Fruit fly (Drosophila melanogaster): Measurements from ENCODE around the gene CG34328.

CG34328 gene

dm6 chrX:18366851-18367649 lies 32.8 kb downstream of the CG34328 start (continued):
- TF ChIP-seq tgo (GFP tag; IDR thresholded peaks at IDR 0.05) (peak; percentile 83), oc (tag; optimal IDR thresholded peaks at IDR 0.05) (peak; percentile 50), CG13123 (GFP tag; optimal IDR thresholded peaks at IDR 0.05) (no peak), CG18476 (GFP tag; optimal IDR thresholded peaks at IDR 0.05) (peak; percentile 48), CG14014 (GFP tag; IDR thresholded peaks at IDR 0.05) (peak; percentile 91), CG8388 (GFP tag; optimal IDR thresholded peaks at IDR 0.05) (peak; percentile 37), Blimp-1 (GFP tag; optimal IDR thresholded peaks at IDR 0.05) (peak; percentile 55), Mrtf (GFP tag; IDR thresholded peaks at IDR 0.05) (peak; percentile 77; the same call in 2 of the 3 replicates), CG13296 (GFP tag; optimal IDR thresholded peaks at IDR 0.05) (peak; percentile 86), CG30431 (GFP tag; optimal IDR thresholded peaks at IDR 0.05) (peak; percentile 30), CG12299 (tag; optimal IDR thresholded peaks at IDR 0.05) (peak; percentile 66), CG15696 (tag; optimal IDR thresholded peaks at IDR 0.05) (peak; percentile 34), CG5953 (GFP tag; IDR thresholded peaks at IDR 0.05) (0 out of 2 replicates have a peak, but pooled peaks have one; percentile 3), fru (optimal IDR thresholded peaks at IDR 0.05) (no peak), CG6254 (GFP tag; optimal IDR thresholded peaks at IDR 0.05) (no peak), gcm2 (GFP tag; optimal IDR thresholded peaks at IDR 0.05) (no peak), otp (GFP tag; IDR thresholded peaks at IDR 0.05) (no peak; the same call in 2 of the 3 replicates), scrt (GFP tag; optimal IDR thresholded peaks at IDR 0.05) (peak; percentile 77), kni (GFP tag; optimal IDR thresholded peaks at IDR 0.05) (no peak), wor (GFP tag; IDR thresholded peaks at IDR 0.05) (peak; percentile 63; the same call in 1 of the 2 replicates), vfl (GFP tag; optimal IDR thresholded peaks at IDR 0.05) (no peak), sd (tag; optimal IDR thresholded peaks at IDR 0.05) (peak; percentile 85), CG7963 (GFP tag; IDR thresholded peaks at IDR 0.05; ENCODE audit: partially characterized antibody) (no peak), NC2α (GFP tag; optimal IDR thresholded peaks at IDR 0.05) (peak; percentile 23), Trl (optimal IDR thresholded peaks at IDR 0.05) (peak; percentile 51 to 79), Trl (GFP tag; optimal IDR thresholded peaks at IDR 0.05) (peak; percentile 51), CG17802 (tag; optimal IDR thresholded peaks at IDR 0.05) (peak; percentile 16), seq (GFP tag; IDR thresholded peaks at IDR 0.05) (peak; percentile 81), CG7271 (tag; optimal IDR thresholded peaks at IDR 0.05) (no peak), CG12219 (GFP tag; optimal IDR thresholded peaks at IDR 0.05) (peak; percentile 75), NfI (GFP tag; optimal IDR thresholded peaks at IDR 0.05) (peak; percentile 80), D19B (GFP tag; optimal IDR thresholded peaks at IDR 0.05) (peak; percentile 57), cwo (GFP tag; optimal IDR thresholded peaks at IDR 0.05) (peak; percentile 68), CG4404 (GFP tag; IDR thresholded peaks at IDR 0.05) (peak; percentile 73), toy (GFP tag; IDR thresholded peaks at IDR 0.05) (0 out of 2 replicates have a peak, but pooled peaks have one; percentile 49), CG13775 (GFP tag; optimal IDR thresholded peaks at IDR 0.05) (peak; percentile 5), CG10543 (GFP tag; optimal IDR thresholded peaks at IDR 0.05) (peak; percentile 90), hbn (GFP tag; IDR thresholded peaks at IDR 0.05; ENCODE audit: partially characterized antibody) (no peak), CG2129 (GFP tag; IDR thresholded peaks at IDR 0.05; ENCODE audit: partially characterized antibody) (no peak), HLH54F (GFP tag; optimal IDR thresholded peaks at IDR 0.05) (peak; percentile 67), odd (GFP tag; optimal IDR thresholded peaks at IDR 0.05) (peak; percentile 72), ham (GFP tag; IDR thresholded peaks at IDR 0.05) (0 out of 2 replicates have a peak, but pooled peaks have one; percentile 42), CG4424 (GFP tag; optimal IDR thresholded peaks at IDR 0.05) (no peak), PHDP (tag; optimal IDR thresholded peaks at IDR 0.05) (peak; percentile 85), Awh (GFP tag; IDR thresholded peaks at IDR 0.05) (no peak; the same call in 1 of the 2 replicates), CG6813 (GFP tag; optimal IDR thresholded peaks at IDR 0.05) (peak; percentile 53), CG10267 (tag; optimal IDR thresholded peaks at IDR 0.05) (peak; percentile 20), CG2202 (tag; optimal IDR thresholded peaks at IDR 0.05) (no peak)

Data from whole organism, embryonic.